Worm (Caenorhabditis elegans) whole organism, late embryonic: ENCODE measurements around the gene F57E7.2.

Experiments used
- ceh-14 ChIP-seq: sonication (generic microtip); optimal IDR thresholded peaks from 2 replicates; lab custom pipeline; 2016; ENCODE audit warnings: missing genotype, missing genetic modification characterization, missing compliant biosample characterization
- ceh-6 ChIP-seq: fragments of 200-800 bp; sonication (Bioruptor generic); optimal IDR thresholded peaks from 2 replicates; lab custom pipeline; 2018; ENCODE audit warnings: mild to moderate bottlenecking, missing genetic modification characterization, missing compliant biosample characterization
- ceh-9 ChIP-seq: sonication (generic microtip); optimal IDR thresholded peaks from 2 replicates; lab custom pipeline; 2016; ENCODE audit warnings: mild to moderate bottlenecking, missing genetic modification characterization, inconsistent platforms, missing compliant biosample characterization
- dve-1 ChIP-seq: sonication (generic microtip); optimal IDR thresholded peaks from 2 replicates; lab custom pipeline; 2017; ENCODE audit warnings: antibody characterized with exemption, mild to moderate bottlenecking, missing genetic modification characterization, missing compliant biosample characterization
- eyg-1 ChIP-seq: sonication (generic microtip); optimal IDR thresholded peaks from 2 replicates; lab custom pipeline; 2016; ENCODE audit warnings: missing genotype, missing genetic modification characterization, missing compliant biosample characterization
- hlh-30 ChIP-seq: sonication (generic microtip); optimal IDR thresholded peaks from 2 replicates; lab custom pipeline; 2017; ENCODE audit warnings: antibody characterized with exemption, missing genetic modification characterization, missing compliant biosample characterization; ENCODE audit not compliant: insufficient read depth
- sox-4 ChIP-seq: sonication (generic microtip); optimal IDR thresholded peaks from 2 replicates; lab custom pipeline; 2017; ENCODE audit warnings: mild to moderate bottlenecking, missing genetic modification characterization, inconsistent platforms, missing compliant biosample characterization

DNA sequence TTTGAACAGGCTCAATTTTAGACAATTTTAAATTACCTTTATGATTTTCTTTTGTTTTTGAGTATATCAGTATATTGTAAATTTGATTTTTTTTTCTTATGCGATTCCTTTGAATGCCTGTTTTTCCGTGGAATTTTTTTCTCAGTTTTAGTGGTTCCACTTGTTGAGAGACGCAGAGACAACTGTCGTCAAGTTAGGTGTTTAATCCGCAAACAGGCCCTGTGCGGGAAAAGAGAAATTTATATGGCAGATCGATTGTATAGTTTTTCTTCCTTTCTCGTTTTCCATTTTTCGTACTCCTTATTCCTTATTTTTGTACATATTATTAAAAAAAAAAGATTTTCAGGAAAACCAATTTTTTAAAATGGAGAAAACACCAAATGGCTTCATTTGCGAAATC lies 16.1 kb upstream of the F57E7.2 start, which contains the start of gene F36D3.1:
- TF ChIP-seq sox-4 (no peak), dve-1 (tag; lab: Kevin White, UChicago) (no peak), eyg-1 (tag; lab: Kevin White, UChicago) (no peak), ceh-14 (no peak), ceh-6 (GFP tag; lab: Kevin White, UChicago) (no peak), hlh-30 (tag; lab: Kevin White, UChicago) (no peak), ceh-9 (no peak)
